Fruit fly (Drosophila melanogaster): ENCODE results near the gene CG3117.

dm6 chr2L:2857862-2858734 is 11.1 kb upstream of the CG3117 start:
- TF ChIP-seq CG8478 (optimal IDR thresholded peaks at IDR 0.05) (no peak), CTCF (optimal IDR thresholded peaks at IDR 0.05) (no peak)

Data from S2 (cell line).